Fruit fly (Drosophila melanogaster): ENCODE results near the gene Sfp65A.

DNA sequence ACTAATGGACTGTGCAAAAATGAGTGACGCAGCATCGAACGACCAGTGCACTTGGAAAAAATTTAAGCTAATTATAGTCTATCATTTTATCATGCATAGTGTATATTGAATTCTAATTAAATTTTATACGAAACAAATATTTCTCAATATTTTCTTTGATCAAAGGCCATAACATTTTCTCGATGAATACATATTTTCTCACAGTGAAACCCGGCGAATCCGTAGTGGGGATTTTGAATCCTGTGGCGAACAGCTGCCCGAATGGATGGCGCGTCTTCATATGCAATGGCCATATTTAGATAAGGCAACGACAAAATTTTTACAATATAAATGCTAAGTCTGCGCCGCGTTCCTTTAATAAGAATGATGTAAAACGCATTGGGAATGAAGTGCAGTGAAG is 42.4 kb downstream of the Sfp65A start:
- TF ChIP-seq usp (GFP tag; optimal IDR thresholded peaks at IDR 0.05) (no peak), CG8478 (optimal IDR thresholded peaks at IDR 0.05) (no peak), Dll (optimal IDR thresholded peaks at IDR 0.05) (no peak), pan (optimal IDR thresholded peaks at IDR 0.05) (no peak), psq (optimal IDR thresholded peaks at IDR 0.05) (no peak)

All from whole organism.